Worm (Caenorhabditis elegans) whole organism, L4 larva: Measurements from ENCODE around the gene pigt-1.

Experiments used
- D1046.2 ChIP-seq: fragments of 200-800 bp; sonication (Bioruptor generic); IDR thresholded peaks from 2 replicates; pipeline ENCODE4 v1.3.6; 2022; ENCODE audit warnings: missing genetic modification characterization, missing compliant biosample characterization
- F10B5.3 ChIP-seq: sonication (generic microtip); optimal IDR thresholded peaks from 2 replicates; lab custom pipeline; 2016; ENCODE audit warnings: mild to moderate bottlenecking, missing genetic modification characterization, missing compliant biosample characterization
- F26F4.8 ChIP-seq: fragments of 200-800 bp; sonication (Bioruptor generic); conservative IDR thresholded peaks from 2 replicates; pipeline ENCODE4 v1.3.6; 2022; ENCODE audit warnings: missing genetic modification characterization, missing compliant biosample characterization
- F49E8.2 ChIP-seq: sonication (generic microtip); optimal IDR thresholded peaks from 2 replicates; lab custom pipeline; 2016; ENCODE audit warnings: missing compliant biosample characterization, mild to moderate bottlenecking, missing genetic modification characterization, borderline replicate concordance
- R02D3.7 ChIP-seq: fragments of 150-350 bp; sonication (generic microtip); optimal IDR thresholded peaks from 3 replicates; lab custom pipeline; 2014; ENCODE audit warnings: missing biosample characterization, missing genetic modification characterization
- Y48G9A.11 ChIP-seq: fragments of 200-800 bp; sonication (Bioruptor generic); IDR thresholded peaks from 2 replicates; pipeline ENCODE4 v1.3.6; 2022; ENCODE audit warnings: missing genetic modification reagents, missing genetic modification characterization, missing compliant biosample characterization
- Y5F2A.4 ChIP-seq: fragments of 200-800 bp; sonication (Bioruptor generic); optimal IDR thresholded peaks from 2 replicates; lab custom pipeline; 2018; ENCODE audit warnings: mild to moderate bottlenecking, missing genetic modification characterization, missing compliant biosample characterization
- aha-1 ChIP-seq: fragments of 150-350 bp; peaks from one replicate; lab custom pipeline; 2014; ENCODE audit warnings: missing biosample characterization, missing genetic modification characterization
- ama-1 ChIP-seq: fragments of 150-350 bp; optimal IDR thresholded peaks from 2 replicates; lab custom pipeline; 2014; ENCODE audit warnings: inconsistent platforms, mixed read lengths
- attf-4 ChIP-seq: sonication (generic microtip); optimal IDR thresholded peaks from 3 replicates; lab custom pipeline; 2017; ENCODE audit warnings: missing biosample characterization, missing genetic modification characterization
- ceh-20 ChIP-seq: fragments of 200-800 bp; sonication (Bioruptor generic); IDR thresholded peaks from 2 replicates; pipeline ENCODE4 v1.3.6; 2022; ENCODE audit warnings: missing genetic modification reagents, missing genetic modification characterization, missing compliant biosample characterization
- ceh-44 ChIP-seq: fragments of 200-800 bp; sonication (Bioruptor generic); IDR thresholded peaks from 2 replicates; pipeline ENCODE4 v1.3.6; 2022; ENCODE audit warnings: missing genetic modification reagents, missing genetic modification characterization, missing compliant biosample characterization
- ces-1 ChIP-seq: fragments of 150-350 bp; sonication (generic microtip); optimal IDR thresholded peaks from 4 replicates; lab custom pipeline; 2014; ENCODE audit warnings: missing biosample characterization, missing genetic modification reagents, missing genetic modification characterization
- daf-19 ChIP-seq: fragments of 200-800 bp; sonication (Bioruptor generic); conservative IDR thresholded peaks from 2 replicates; pipeline ENCODE4 v1.3.6; 2022; ENCODE audit warnings: missing genetic modification characterization, missing compliant biosample characterization
- dmd-6 ChIP-seq: fragments of 200-800 bp; sonication (Bioruptor generic); IDR thresholded peaks from 2 replicates; pipeline ENCODE4 v1.3.6; 2022; ENCODE audit warnings: missing genetic modification reagents, missing genetic modification characterization, missing compliant biosample characterization
- egl-27 ChIP-seq: sonication (generic microtip); optimal IDR thresholded peaks from 3 replicates; lab custom pipeline; 2017; ENCODE audit warnings: missing biosample characterization, missing genetic modification reagents, missing genetic modification characterization
- gei-8 ChIP-seq: fragments of 200-800 bp; sonication (Bioruptor generic); optimal IDR thresholded peaks from 2 replicates; lab custom pipeline; 2018; ENCODE audit warnings: mild to moderate bottlenecking, missing genetic modification characterization, missing compliant biosample characterization
- hlh-11 ChIP-seq: fragments of 200-800 bp; sonication (Bioruptor generic); optimal IDR thresholded peaks from 2 replicates; lab custom pipeline; 2018; ENCODE audit warnings: mild to moderate bottlenecking, missing genetic modification characterization, missing compliant biosample characterization
- hmg-1.1 ChIP-seq: fragments of 200-800 bp; sonication (Bioruptor generic); IDR thresholded peaks from 2 replicates; pipeline ENCODE4 v1.3.6; 2022; ENCODE audit warnings: missing genetic modification reagents, missing genetic modification characterization, missing compliant biosample characterization
- jun-1 ChIP-seq: fragments of 150-350 bp; optimal IDR thresholded peaks from 2 replicates; lab custom pipeline; 2014; ENCODE audit warnings: missing biosample characterization, missing genetic modification reagents, missing genetic modification characterization
- lin-13 ChIP-seq: fragments of 150-350 bp; optimal IDR thresholded peaks from 2 replicates; lab custom pipeline; 2014; ENCODE audit warnings: missing biosample characterization, missing genetic modification reagents, missing genetic modification characterization
- lin-15B ChIP-seq: fragments of 150-350 bp; sonication (generic microtip); optimal IDR thresholded peaks from 3 replicates; lab custom pipeline; 2014; ENCODE audit warnings: missing biosample characterization, missing genetic modification characterization
- lin-29 ChIP-seq: fragments of 200-800 bp; sonication (Bioruptor generic); IDR thresholded peaks from 2 replicates; pipeline ENCODE4 v1.3.6; 2022; ENCODE audit warnings: missing genetic modification reagents, missing genetic modification characterization, missing compliant biosample characterization
- lir-3 ChIP-seq: sonication (generic microtip); optimal IDR thresholded peaks from 2 replicates; lab custom pipeline; 2016; ENCODE audit warnings: mild to moderate bottlenecking, missing genetic modification characterization, missing compliant biosample characterization
- lsy-2 ChIP-seq, 2 experiments: fragments of 150-350 bp in 1 of 2; sonication (generic microtip) in 1 of 2; optimal IDR thresholded peaks; 2 replicates each; lab custom pipeline; 2014 to 2017; ENCODE audit warnings: missing biosample characterization in 2 of 2, missing genetic modification characterization in 2 of 2
- madf-9 ChIP-seq: fragments of 200-800 bp; sonication (Bioruptor generic); conservative IDR thresholded peaks from 2 replicates; pipeline ENCODE4 v1.3.6; 2022; ENCODE audit warnings: missing genetic modification reagents, missing genetic modification characterization, missing compliant biosample characterization
- mxl-2 ChIP-seq: fragments of 200-800 bp; sonication (Bioruptor generic); conservative IDR thresholded peaks from 2 replicates; pipeline ENCODE4 v1.3.6; 2022; ENCODE audit warnings: missing genetic modification reagents, missing genetic modification characterization, missing compliant biosample characterization
- nhr-25 ChIP-seq: sonication (generic microtip); optimal IDR thresholded peaks from 2 replicates; lab custom pipeline; 2017; ENCODE audit warnings: missing genetic modification characterization, mild to moderate bottlenecking, missing compliant biosample characterization, antibody characterized with exemption, moderate library complexity, borderline replicate concordance; ENCODE audit not compliant: insufficient read depth
- nhr-41 ChIP-seq: fragments of 200-800 bp; sonication (Bioruptor generic); IDR thresholded peaks from 2 replicates; pipeline ENCODE4 v1.3.6; 2022; ENCODE audit warnings: missing genetic modification reagents, missing genetic modification characterization, missing compliant biosample characterization
- nhr-48 ChIP-seq: sonication (generic microtip); optimal IDR thresholded peaks from 2 replicates; lab custom pipeline; 2016; ENCODE audit warnings: mild to moderate bottlenecking, missing genetic modification characterization, missing compliant biosample characterization
- nhr-6 ChIP-seq: fragments of 150-350 bp; optimal IDR thresholded peaks from 2 replicates; lab custom pipeline; 2014; ENCODE audit warnings: missing biosample characterization, missing genetic modification characterization
- nhr-76 ChIP-seq: fragments of 150-350 bp; optimal IDR thresholded peaks from 2 replicates; lab custom pipeline; 2014; ENCODE audit warnings: missing biosample characterization, missing genetic modification characterization
- pha-4 ChIP-seq, 2 experiments: fragments of 150-350 bp in 1 of 2; fragments of 200-800 bp in 1 of 2; sonication (Bioruptor generic) in 1 of 2; IDR thresholded peaks in 1 of 2; optimal IDR thresholded peaks in 1 of 2; 2 replicates each; pipeline versions ENCODE4 v1.3.6 to Lab custom; 2014 to 2022; ENCODE audit warnings: missing genetic modification characterization in 2 of 2, missing genetic modification reagents in 2 of 2, missing biosample characterization in 1 of 2, missing compliant biosample characterization in 1 of 2
- rbr-2 ChIP-seq: sonication (generic microtip); optimal IDR thresholded peaks from 2 replicates; lab custom pipeline; 2016; ENCODE audit warnings: missing genotype, missing genetic modification characterization, missing compliant biosample characterization
- set-16 ChIP-seq: fragments of 200-800 bp; sonication (Bioruptor generic); IDR thresholded peaks from 2 replicates; pipeline ENCODE4 v1.3.6; 2022; ENCODE audit warnings: missing genetic modification reagents, missing genetic modification characterization, missing compliant biosample characterization
- skn-1 ChIP-seq: fragments of 150-350 bp; optimal IDR thresholded peaks from 2 replicates; lab custom pipeline; 2014; ENCODE audit warnings: missing biosample characterization, missing genetic modification characterization
- snpc-4 ChIP-seq: fragments of 150-350 bp; optimal IDR thresholded peaks from 2 replicates; lab custom pipeline; 2014; ENCODE audit warnings: missing biosample characterization, missing genetic modification characterization
- spr-3 ChIP-seq: fragments of 200-800 bp; sonication (Bioruptor generic); optimal IDR thresholded peaks from 2 replicates; lab custom pipeline; 2018; ENCODE audit warnings: mild to moderate bottlenecking, missing genetic modification characterization, missing compliant biosample characterization
- unc-62 ChIP-seq, 3 experiments: fragments of 150-350 bp in 1 of 3; sonication (generic microtip); optimal IDR thresholded peaks in 2 of 3; peaks in 1 of 3; 1 replicate in 1 of 3; 2 replicates in 2 of 3; lab custom pipeline; 2014 to 2017; ENCODE audit warnings: missing biosample characterization in 3 of 3, missing genetic modification characterization in 3 of 3, missing genetic modification reagents in 3 of 3, missing genotype in 1 of 3

The pigt-1 gene

ce11 chrV:10924731-10925130, 33.9 kb downstream of the pigt-1 start, which contains the start of gene F58B4.6:
Gene F58B4.6 (plus strand): TSS chrV:10925031.
- TF ChIP-seq hmg-1.1 (GFP tag; lab: Robert Waterston, UW): no peak
- TF ChIP-seq Y5F2A.4: no peak
- no peak for TF ChIP-seq ceh-44
- no peak for TF ChIP-seq nhr-25 (tag; lab: Kevin White, UChicago)
- no peak for TF ChIP-seq snpc-4
- no peak for TF ChIP-seq set-16 (GFP tag; lab: Robert Waterston, UW)
- TF ChIP-seq Y48G9A.11: no peak
- no peak for TF ChIP-seq ceh-20 (GFP tag; lab: Robert Waterston, UW)
- TF ChIP-seq hlh-11 (tag; lab: Kevin White, UChicago): no peak

DNA sequence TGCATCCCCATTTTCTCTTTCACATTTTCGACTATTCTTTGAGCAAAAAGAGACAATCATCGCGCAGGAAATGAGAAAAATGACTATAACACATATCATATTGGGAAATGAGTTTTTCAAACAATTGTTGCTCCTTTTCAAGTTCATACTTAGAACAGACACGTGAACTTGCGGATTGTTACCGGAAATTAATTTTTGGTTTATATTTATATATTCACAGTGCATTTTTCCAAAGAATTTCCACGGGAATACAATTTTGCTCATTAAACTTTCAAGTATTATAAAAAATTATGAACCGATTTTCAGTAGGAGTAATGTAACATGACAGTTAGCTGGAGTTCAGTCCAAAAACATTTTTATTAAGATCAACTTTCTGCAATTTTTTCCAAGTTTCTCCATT, 35.4 kb downstream of the pigt-1 start, which contains the start of gene F58B4.7:
F58B4.7 (minus strand) TSS at position 101 of the 400 bp plus-strand sequence.
- TF ChIP-seq aha-1 (tag; lab: Kevin White, UChicago) (peak; percentile 12), R02D3.7 (no peak)

- TF ChIP-seq unc-62 (GFP tag; optimal IDR thresholded peaks at IDR 0.05 in 1 of 2; lab: Kevin White, UChicago): peak in 1 of 2 experiments; percentile 58
- no peak for TF ChIP-seq unc-62 (tag; optimal IDR thresholded peaks at IDR 0.05; lab: Kevin White, UChicago)
- TF ChIP-seq aha-1 (tag; lab: Kevin White, UChicago): peak; percentile 36
- no peak for TF ChIP-seq F10B5.3 (tag; lab: Kevin White, UChicago)
- TF ChIP-seq, all 104 proteins: peak for 2
These were observed 36.9 kb downstream of the pigt-1 start, which contains the start of gene nas-31 for ce11 chrV:10921747-10922146. Gene nas-31 (minus strand): TSS chrV:10921847.

DNA sequence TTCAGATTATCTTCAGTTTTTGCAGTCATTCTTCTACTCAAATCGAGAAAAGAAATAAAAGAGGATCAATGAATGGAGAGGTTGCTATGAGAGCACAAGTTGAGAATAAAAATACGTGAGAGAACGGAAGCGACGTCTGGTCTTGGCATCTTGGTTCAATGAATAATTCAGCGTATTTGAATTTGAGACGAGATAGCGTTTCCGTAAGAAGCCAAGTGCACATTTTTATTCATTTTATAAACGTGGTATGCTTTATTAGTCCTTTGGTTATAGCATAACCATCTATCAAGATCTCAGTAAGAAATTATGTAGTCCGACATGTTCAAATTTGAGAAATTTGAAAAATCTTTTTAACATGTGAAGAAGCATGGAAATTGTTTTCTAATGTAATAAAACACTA, 40.2 kb downstream of the pigt-1 start, which contains the start of gene F58B4.2:
F58B4.2 (minus strand) TSS at position 101 of the 400 bp plus-strand sequence.
- no peak for TF ChIP-seq dmd-6 (GFP tag; lab: Robert Waterston, UW)
- no peak for TF ChIP-seq skn-1 (tag; lab: Kevin White, UChicago)
- TF ChIP-seq lin-15B: no peak
- no peak for TF ChIP-seq nhr-48 (tag; lab: Kevin White, UChicago)
- no peak for TF ChIP-seq madf-9 (GFP tag; lab: Robert Waterston, UW)
- no peak for TF ChIP-seq nhr-6 (tag; lab: Kevin White, UChicago)
- no peak for TF ChIP-seq daf-19
- no peak for TF ChIP-seq gei-8 (GFP tag; lab: Kevin White, UChicago)
- TF ChIP-seq pha-4 (GFP tag; IDR thresholded peaks at IDR 0.05; lab: Robert Waterston, UW): no peak
- TF ChIP-seq pha-4 (tag; optimal IDR thresholded peaks at IDR 0.05; lab: Kevin White, UChicago): no peak
- TF ChIP-seq lsy-2 (tag; optimal IDR thresholded peaks at IDR 0.05; lab: Kevin White, UChicago): no peak
- TF ChIP-seq spr-3 (GFP tag; lab: Kevin White, UChicago): no peak
- TF ChIP-seq mxl-2 (GFP tag; lab: Robert Waterston, UW): no peak
- TF ChIP-seq F49E8.2 (tag; lab: Kevin White, UChicago): no peak
- no peak for TF ChIP-seq lir-3 (tag; lab: Kevin White, UChicago)
- no peak for TF ChIP-seq jun-1 (tag; lab: Kevin White, UChicago)
- TF ChIP-seq F10B5.3 (tag; lab: Kevin White, UChicago): no peak
- TF ChIP-seq rbr-2 (tag; lab: Kevin White, UChicago): no peak

- no peak for TF ChIP-seq rbr-2 (tag; lab: Kevin White, UChicago)
- TF ChIP-seq F26F4.8 (GFP tag; lab: Robert Waterston, UW): no peak
- no peak for TF ChIP-seq lin-13 (GFP tag; lab: Kevin White, UChicago)
- no peak for TF ChIP-seq hlh-11 (tag; lab: Kevin White, UChicago)
- no peak for TF ChIP-seq F49E8.2 (tag; lab: Kevin White, UChicago)
- TF ChIP-seq spr-3 (GFP tag; lab: Kevin White, UChicago): no peak
- TF ChIP-seq ama-1 (lab: Kevin White, UChicago): no peak
- no peak for TF ChIP-seq D1046.2 (GFP tag; lab: Robert Waterston, UW)
- no peak for TF ChIP-seq nhr-76
- no peak for TF ChIP-seq ces-1 (GFP tag; lab: Kevin White, UChicago)
- TF ChIP-seq nhr-41 (GFP tag; lab: Robert Waterston, UW): no peak
- TF ChIP-seq attf-4: no peak
- no peak for TF ChIP-seq lin-29
- TF ChIP-seq egl-27 (tag; lab: Kevin White, UChicago): no peak
- no peak for TF ChIP-seq skn-1 (tag; lab: Kevin White, UChicago)
- TF ChIP-seq lir-3 (tag; lab: Kevin White, UChicago): no peak
These were observed 42.7 kb downstream of the pigt-1 start for ce11 chrV:10915922-10916321.
